Worm (Caenorhabditis elegans): Measurements from ENCODE around the gene nlt-1.
A peak's percentile ranks its signal among the peaks of the same experiment; 100 is the strongest.

The nlt-1 gene

ce11 chrII:9956116-9956515, 44.8 kb downstream of the nlt-1 start:
- TF ChIP-seq ces-1 (GFP tag; optimal IDR thresholded peaks at IDR 0.05), result peak; percentile 51
- TF ChIP-seq bed-3 (GFP tag; optimal IDR thresholded peaks at IDR 0.05), result no peak

- no peak for TF ChIP-seq nhr-28 (tag; optimal IDR thresholded peaks at IDR 0.05)
- TF ChIP-seq zip-8 (tag; optimal IDR thresholded peaks at IDR 0.05), result no peak
- TF ChIP-seq unc-39 (tag; optimal IDR thresholded peaks at IDR 0.05), result no peak
- no peak for TF ChIP-seq lin-32 (GFP tag; optimal IDR thresholded peaks at IDR 0.05)
Measured at ce11 chrII:9954885-9955284, 46.1 kb downstream of the nlt-1 start, which contains the start of gene egl-43. Gene egl-43 (plus strand): TSS chrII:9955185.

ce11 chrII:9951846-9952245, 49.1 kb downstream of the nlt-1 start:
- no peak for TF ChIP-seq ceh-83 (GFP tag; optimal IDR thresholded peaks at IDR 0.05)
- no peak for TF ChIP-seq tbx-8 (GFP tag; optimal IDR thresholded peaks at IDR 0.05)
- TF ChIP-seq elt-3 (tag; optimal IDR thresholded peaks at IDR 0.05), result no peak
- TF ChIP-seq sptf-1 (tag; optimal IDR thresholded peaks at IDR 0.05), result no peak
- no peak for TF ChIP-seq drap-1 (GFP tag; optimal IDR thresholded peaks at IDR 0.05)
- no peak for TF ChIP-seq ceh-39 (tag; optimal IDR thresholded peaks at IDR 0.05)
- TF ChIP-seq unc-62 (GFP tag; optimal IDR thresholded peaks at IDR 0.05), result no peak
- no peak for TF ChIP-seq ces-1 (GFP tag; optimal IDR thresholded peaks at IDR 0.05)
- no peak for TF ChIP-seq sem-2 (GFP tag; optimal IDR thresholded peaks at IDR 0.05)
- TF ChIP-seq blmp-1 (tag; optimal IDR thresholded peaks at IDR 0.05), result no peak
- no peak for TF ChIP-seq cnd-1 (tag; optimal IDR thresholded peaks at IDR 0.05)
- TF ChIP-seq mab-5 (tag; optimal IDR thresholded peaks at IDR 0.05), result no peak
- no peak for TF ChIP-seq nhr-12 (tag; optimal IDR thresholded peaks at IDR 0.05)
- TF ChIP-seq zip-8 (tag; optimal IDR thresholded peaks at IDR 0.05), result no peak
- TF ChIP-seq mep-1 (tag; optimal IDR thresholded peaks at IDR 0.05), result no peak
- TF ChIP-seq nhr-237 (tag; optimal IDR thresholded peaks at IDR 0.05), result no peak
- TF ChIP-seq ztf-11 (tag; optimal IDR thresholded peaks at IDR 0.05), result no peak
